Fruit fly (Drosophila melanogaster): ENCODE measurements around the gene indra.

The indra gene

dm6 chr3L:1334571-1335427 lies 7.4 kb downstream of the indra start, which contains the start of the genes Hmbs and CG2211 (continued):
- TF ChIP-seq CG6683 (GFP tag; optimal IDR thresholded peaks at IDR 0.05) (peak; percentile 75), MBD-R2 (GFP tag; IDR thresholded peaks at IDR 0.05) (peak; percentile 82), Mes4 (GFP tag; optimal IDR thresholded peaks at IDR 0.05) (peak; percentile 87), usp (GFP tag; optimal IDR thresholded peaks at IDR 0.05) (no peak), pfk (GFP tag; optimal IDR thresholded peaks at IDR 0.05) (peak; percentile 34), CG6175 (GFP tag; IDR thresholded peaks at IDR 0.05) (peak; percentile 67; the same call in 2 of the 3 replicates), CG14860 (GFP tag; IDR thresholded peaks at IDR 0.05; ENCODE audit: partially characterized antibody) (no peak), CG4707 (GFP tag; optimal IDR thresholded peaks at IDR 0.05) (no peak), hbn (GFP tag; IDR thresholded peaks at IDR 0.05; ENCODE audit: partially characterized antibody) (no peak; the same call in 1 of the 2 replicates), sens-2 (GFP tag; IDR thresholded peaks at IDR 0.05) (peak; percentile 74), bcd (GFP tag; optimal IDR thresholded peaks at IDR 0.05) (peak; percentile 82), Asciz (GFP tag; optimal IDR thresholded peaks at IDR 0.05) (peak; percentile 30), CG17359 (tag; optimal IDR thresholded peaks at IDR 0.05) (peak; percentile 88), CG31365 (tag; optimal IDR thresholded peaks at IDR 0.05) (peak; percentile 25), CkIIα-i1 (GFP tag; IDR thresholded peaks at IDR 0.05) (no peak), jigr1 (GFP tag; IDR thresholded peaks at IDR 0.05) (peak; percentile 53; the same call in 2 of the 3 replicates), wdn (GFP tag; IDR thresholded peaks at IDR 0.05) (peak; percentile 58), cato (GFP tag; optimal IDR thresholded peaks at IDR 0.05; ENCODE audit: borderline replicate concordance) (peak; percentile 74), zfh1 (GFP tag; IDR thresholded peaks at IDR 0.05) (peak; percentile 90), Myb (GFP tag; optimal IDR thresholded peaks at IDR 0.05) (peak; percentile 78), Antp (GFP tag; optimal IDR thresholded peaks at IDR 0.05) (peak; percentile 82), CG8765 (GFP tag; IDR thresholded peaks at IDR 0.05) (peak; percentile 70), CG2875 (GFP tag; optimal IDR thresholded peaks at IDR 0.05) (peak; percentile 42), tup (GFP tag; optimal IDR thresholded peaks at IDR 0.05) (peak; percentile 75), CG8924 (tag; optimal IDR thresholded peaks at IDR 0.05) (peak; percentile 81), Med (GFP tag) (peak; percentile 98), ap (GFP tag; IDR thresholded peaks at IDR 0.05) (peak; percentile 54; the same call in 1 of the 2 replicates), Hmr (GFP tag; optimal IDR thresholded peaks at IDR 0.05) (peak; percentile 82), corto (GFP tag; optimal IDR thresholded peaks at IDR 0.05) (no peak), CG32767 (GFP tag; IDR thresholded peaks at IDR 0.05) (peak; percentile 68; the same call in 1 of the 2 replicates), Awh (GFP tag; IDR thresholded peaks at IDR 0.05) (peak; percentile 82), sna (GFP tag; IDR thresholded peaks at IDR 0.05; ENCODE audit: partially characterized antibody) (no peak), CG9932 (GFP tag; IDR thresholded peaks at IDR 0.05) (peak; percentile 94), Kr (GFP tag; optimal IDR thresholded peaks at IDR 0.05) (no peak), CG9727 (GFP tag; optimal IDR thresholded peaks at IDR 0.05) (peak; percentile 87), Pdp1 (GFP tag; optimal IDR thresholded peaks at IDR 0.05) (peak in 1 of 2 experiments; percentile 88), cg (GFP tag; optimal IDR thresholded peaks at IDR 0.05) (no peak), slp2 (GFP tag; optimal IDR thresholded peaks at IDR 0.05) (peak; percentile 86), CG12155 (GFP tag; optimal IDR thresholded peaks at IDR 0.05) (peak; percentile 86), btn (GFP tag; optimal IDR thresholded peaks at IDR 0.05) (peak; percentile 43), gem (tag; optimal IDR thresholded peaks at IDR 0.05) (peak; percentile 89), amos (GFP tag; IDR thresholded peaks at IDR 0.05; ENCODE audit: partially characterized antibody) (peak; percentile 50), CG18262 (tag; optimal IDR thresholded peaks at IDR 0.05) (peak; percentile 83), kni (GFP tag; optimal IDR thresholded peaks at IDR 0.05) (peak; percentile 68), dimm (GFP tag; IDR thresholded peaks at IDR 0.05) (0 out of 2 replicates have a peak, but pooled peaks have one; percentile 30), Hmx (GFP tag; optimal IDR thresholded peaks at IDR 0.05) (peak; percentile 72), CG7745 (tag; optimal IDR thresholded peaks at IDR 0.05) (no peak), HmgD (GFP tag; optimal IDR thresholded peaks at IDR 0.05) (peak; percentile 90)

Measured in whole organism, embryonic.